Fruit fly (Drosophila melanogaster) whole organism, embryonic: ENCODE results near the gene CG43693.

ENCODE experiments used
- Atf-2 ChIP-seq: fragments of 200-800 bp; sonication (Bioruptor generic); optimal IDR thresholded peaks from 2 replicates; lab custom pipeline; 2016; ENCODE audit warnings: missing biosample characterization, missing genetic modification characterization
- Bgb ChIP-seq: fragments of 200-800 bp; sonication (Bioruptor generic); IDR thresholded peaks from 2 replicates; pipeline ENCODE4 v1.3.6; 2022; ENCODE audit warnings: missing biosample characterization, missing genetic modification characterization; ENCODE audit not compliant: partially characterized antibody
- CG10274 ChIP-seq: fragments of 200-800 bp; sonication (Bioruptor generic); optimal IDR thresholded peaks from 3 replicates; lab custom pipeline; 2017; ENCODE audit warnings: missing biosample characterization, mild to moderate bottlenecking, missing genetic modification characterization
- CG11504 ChIP-seq: fragments of 200-800 bp; sonication (Bioruptor generic); optimal IDR thresholded peaks from 3 replicates; lab custom pipeline; 2019; ENCODE audit warnings: missing biosample characterization, mild to moderate bottlenecking, missing genetic modification characterization, moderate library complexity
- CG1233 ChIP-seq: fragments of 200-800 bp; sonication (Bioruptor generic); optimal IDR thresholded peaks from 4 replicates; lab custom pipeline; 2018; ENCODE audit warnings: missing biosample characterization, mild to moderate bottlenecking, missing genetic modification characterization
- CG17612 ChIP-seq: fragments of 200-800 bp; sonication (Bioruptor generic); IDR thresholded peaks from 2 replicates; pipeline ENCODE4 v1.3.6; 2022; ENCODE audit warnings: missing biosample characterization, missing genetic modification characterization
- CG2199 ChIP-seq: fragments of 200-800 bp; sonication (Bioruptor generic); IDR thresholded peaks from 3 replicates; pipeline ENCODE4 v1.3.6; 2022; ENCODE audit warnings: missing biosample characterization, missing genetic modification characterization
- CG2678 ChIP-seq: fragments of 200-800 bp; sonication (Bioruptor generic); optimal IDR thresholded peaks from 3 replicates; lab custom pipeline; 2019; ENCODE audit warnings: missing biosample characterization, mild to moderate bottlenecking, missing genetic modification characterization, moderate library complexity
- CG31224 ChIP-seq: fragments of 200-800 bp; sonication (Bioruptor generic); IDR thresholded peaks from 2 replicates; pipeline ENCODE4 v1.3.6; 2022; ENCODE audit warnings: missing biosample characterization, missing genetic modification characterization
- CG33557 ChIP-seq: fragments of 200-800 bp; sonication (Bioruptor generic); optimal IDR thresholded peaks from 2 replicates; lab custom pipeline; 2019; ENCODE audit warnings: missing biosample characterization, mild to moderate bottlenecking, missing genetic modification characterization, moderate library complexity
- CG4360 ChIP-seq: fragments of 200-800 bp; sonication (Bioruptor generic); IDR thresholded peaks from 2 replicates; pipeline ENCODE4 v1.3.6; 2022; ENCODE audit warnings: missing biosample characterization, missing genetic modification characterization
- CG4854 ChIP-seq: fragments of 200-800 bp; sonication (Bioruptor generic); optimal IDR thresholded peaks from 2 replicates; lab custom pipeline; 2016; ENCODE audit warnings: missing biosample characterization, missing genetic modification characterization, inconsistent platforms
- CHES-1-like ChIP-seq: fragments of 200-800 bp; sonication (Bioruptor generic); optimal IDR thresholded peaks from 2 replicates; lab custom pipeline; 2016; ENCODE audit warnings: missing biosample characterization, missing genetic modification characterization
- CTCF ChIP-seq: fragments of 200-800 bp; sonication (Bioruptor generic); optimal IDR thresholded peaks from 2 replicates; lab custom pipeline; 2017; ENCODE audit warnings: missing biosample characterization, mild to moderate bottlenecking, missing genetic modification characterization, moderate library complexity
- D19A ChIP-seq: fragments of 200-800 bp; optimal IDR thresholded peaks from 3 replicates; lab custom pipeline; 2019; ENCODE audit warnings: missing biosample characterization, mild to moderate bottlenecking, missing genetic modification characterization, moderate library complexity
- Ets65A ChIP-seq: fragments of 200-800 bp; sonication (Bioruptor generic); peaks from one replicate; lab custom pipeline; 2016; ENCODE audit warnings: missing biosample characterization, missing genetic modification characterization
- Fer1 ChIP-seq: fragments of 200-800 bp; sonication (Bioruptor generic); optimal IDR thresholded peaks from 2 replicates; lab custom pipeline; 2017; ENCODE audit warnings: missing biosample characterization, mild to moderate bottlenecking, missing genetic modification characterization
- NC2α ChIP-seq: fragments of 200-800 bp; sonication (Bioruptor generic); optimal IDR thresholded peaks from 2 replicates; lab custom pipeline; 2016; ENCODE audit warnings: missing biosample characterization, missing genetic modification characterization
- Nf-YB ChIP-seq: fragments of 200-800 bp; sonication (Bioruptor generic); optimal IDR thresholded peaks from 3 replicates; lab custom pipeline; 2019; ENCODE audit warnings: missing biosample characterization, mild to moderate bottlenecking, missing genetic modification characterization, moderate library complexity
- Nf-YC ChIP-seq: fragments of 200-800 bp; optimal IDR thresholded peaks from 3 replicates; lab custom pipeline; 2019; ENCODE audit warnings: missing biosample characterization, mild to moderate bottlenecking, missing genetic modification characterization, moderate library complexity
- Scr ChIP-seq: fragments of 200-800 bp; sonication (Bioruptor generic); IDR thresholded peaks from 2 replicates; pipeline ENCODE4 v1.3.6; 2022; ENCODE audit warnings: missing biosample characterization, missing genetic modification characterization; ENCODE audit not compliant: partially characterized antibody
- Usf ChIP-seq: fragments of 200-800 bp; sonication (Bioruptor generic); optimal IDR thresholded peaks from 2 replicates; lab custom pipeline; 2017; ENCODE audit warnings: missing genotype, missing biosample characterization, missing genetic modification characterization
- amos ChIP-seq: fragments of 200-800 bp; sonication (Bioruptor generic); IDR thresholded peaks from 2 replicates; pipeline ENCODE4 v1.3.6; 2022; ENCODE audit warnings: missing biosample characterization, missing genetic modification characterization; ENCODE audit not compliant: partially characterized antibody
- chn ChIP-seq: fragments of 200-800 bp; sonication (Bioruptor generic); optimal IDR thresholded peaks from 2 replicates; lab custom pipeline; 2016; ENCODE audit warnings: missing biosample characterization, missing genetic modification characterization
- dmrt11E ChIP-seq: fragments of 200-800 bp; sonication (Bioruptor generic); optimal IDR thresholded peaks from 3 replicates; lab custom pipeline; 2018; ENCODE audit warnings: missing biosample characterization, mild to moderate bottlenecking, missing genetic modification characterization, moderate library complexity
- ewg ChIP-seq: fragments of 200-800 bp; sonication (Bioruptor generic); optimal IDR thresholded peaks from 3 replicates; lab custom pipeline; 2017; ENCODE audit warnings: mild to moderate bottlenecking, missing biosample characterization, missing genetic modification reagents, missing genetic modification characterization
- inv ChIP-seq: fragments of 200-800 bp; sonication (Bioruptor generic); IDR thresholded peaks from 2 replicates; pipeline ENCODE4 v1.3.6; 2022; ENCODE audit warnings: missing biosample characterization, missing genetic modification characterization; ENCODE audit not compliant: partially characterized antibody
- kni ChIP-seq: fragments of 200-800 bp; sonication (Bioruptor generic); optimal IDR thresholded peaks from 3 replicates; lab custom pipeline; 2017; ENCODE audit warnings: mild to moderate bottlenecking, missing biosample characterization, missing genetic modification reagents, missing genetic modification characterization
- nerfin-1 ChIP-seq: fragments of 200-800 bp; sonication (Bioruptor generic); optimal IDR thresholded peaks from 3 replicates; lab custom pipeline; 2019; ENCODE audit warnings: missing biosample characterization, mild to moderate bottlenecking, missing genetic modification characterization, moderate library complexity
- pan ChIP-seq, 4 experiments: fragments of >200 bp in 3 of 4; fragments of 200-800 bp in 1 of 4; sonication (Bioruptor generic) in 1 of 4; optimal IDR thresholded peaks in 3 of 4; IDR thresholded peaks in 1 of 4; 2 replicates each; pipeline versions ENCODE4 v1.3.6 to Lab custom; 2017 to 2022; ENCODE audit warnings: missing biosample characterization in 2 of 4, missing genetic modification characterization in 2 of 4, mixed read lengths in 1 of 4
- pita ChIP-seq: fragments of 200-800 bp; sonication (Bioruptor generic); optimal IDR thresholded peaks from 2 replicates; lab custom pipeline; 2017; ENCODE audit warnings: missing biosample characterization, mild to moderate bottlenecking, missing genetic modification characterization
- pros ChIP-seq: fragments of 200-800 bp; sonication (Bioruptor generic); optimal IDR thresholded peaks from 3 replicates; lab custom pipeline; 2019; ENCODE audit warnings: missing biosample characterization, mild to moderate bottlenecking, missing genetic modification characterization, moderate library complexity
- sens ChIP-seq: fragments of 200-800 bp; sonication (Bioruptor generic); peaks from one replicate; lab custom pipeline; 2016; ENCODE audit warnings: missing biosample characterization, missing genetic modification characterization
- seq ChIP-seq: fragments of 200-800 bp; sonication (Bioruptor generic); IDR thresholded peaks from 2 replicates; pipeline ENCODE4 v1.3.6; 2022; ENCODE audit warnings: missing biosample characterization, missing genetic modification characterization
- slbo ChIP-seq: fragments of 200-800 bp; sonication (Bioruptor generic); IDR thresholded peaks from 2 replicates; pipeline ENCODE4 v1.3.6; 2022; ENCODE audit warnings: missing biosample characterization, missing genetic modification characterization
- stwl ChIP-seq: fragments of 200-800 bp; sonication (Bioruptor generic); optimal IDR thresholded peaks from 3 replicates; lab custom pipeline; 2018; ENCODE audit warnings: missing biosample characterization, mild to moderate bottlenecking, missing genetic modification characterization, moderate library complexity
- vnd ChIP-seq: fragments of 200-800 bp; sonication (Bioruptor generic); IDR thresholded peaks from 3 replicates; pipeline ENCODE4 v1.3.6; 2022; ENCODE audit warnings: missing biosample characterization, missing genetic modification characterization; ENCODE audit not compliant: partially characterized antibody

CG43693 gene

dm6 chr3L:11045009-11045408, 6.2 kb downstream of the CG43693 start:
- TF ChIP-seq Ets65A (GFP tag; lab: Kevin White, UChicago) (peak; percentile 54), Fer1 (GFP tag; lab: Kevin White, UChicago) (no peak), Usf (GFP tag; lab: Kevin White, UChicago) (no peak), CG4360 (peak; percentile 96), pros (peak; percentile 83), nerfin-1 (tag; lab: Kevin White, UChicago) (peak; percentile 68), inv (GFP tag; lab: Robert Waterston, UW) (no peak), slbo (GFP tag; lab: Robert Waterston, UW) (no peak), CG1233 (GFP tag; lab: Kevin White, UChicago) (no peak), kni (GFP tag; lab: Kevin White, UChicago) (peak; percentile 64), chn (GFP tag; lab: Kevin White, UChicago) (peak; percentile 16), vnd (0 out of 3 replicates have a peak, but pooled peaks have one; percentile 24), pan (optimal IDR thresholded peaks at IDR 0.05; lab: Kevin White, UChicago) (no peak), pan (GFP tag; optimal IDR thresholded peaks at IDR 0.05 in 1 of 2, IDR thresholded peaks at IDR 0.05 in 1 of 2) (peak in 1 of 2 experiments; percentile 31), CG11504 (tag; lab: Kevin White, UChicago) (peak; percentile 3), CG2199 (peak; percentile 93; the same call in 2 of the 3 replicates), CG2678 (tag; lab: Kevin White, UChicago) (no peak), CG10274 (peak; percentile 97), CG33557 (GFP tag; lab: Kevin White, UChicago) (peak; percentile 16), D19A (tag; lab: Kevin White, UChicago) (peak; percentile 79), ewg (peak; percentile 40), Nf-YB (no peak), sens (GFP tag; lab: Kevin White, UChicago) (peak; percentile 12), CG31224 (GFP tag; lab: Robert Waterston, UW) (peak; percentile 30; the same call in 1 of the 2 replicates)

dm6 chr3L:11043650-11044049, 7.5 kb downstream of the CG43693 start:
- no peak for TF ChIP-seq CG17612 (GFP tag; lab: Robert Waterston, UW)
- no peak for TF ChIP-seq CG4854 (GFP tag; lab: Kevin White, UChicago)
- TF ChIP-seq dmrt11E (tag; lab: Kevin White, UChicago): no peak
- no peak for TF ChIP-seq Atf-2 (GFP tag; lab: Kevin White, UChicago)

- TF ChIP-seq stwl (tag; lab: Kevin White, UChicago): peak; percentile 12
- TF ChIP-seq CG4360: no peak
- no peak for TF ChIP-seq seq (GFP tag; lab: Robert Waterston, UW)
- no peak for TF ChIP-seq Nf-YC (tag; lab: Kevin White, UChicago)
- TF ChIP-seq Scr (GFP tag; lab: Robert Waterston, UW): 0 out of 2 replicates have a peak, but pooled peaks have one; percentile 7
- no peak for TF ChIP-seq NC2α (GFP tag; lab: Kevin White, UChicago)
- TF ChIP-seq D19A (tag; lab: Kevin White, UChicago): no peak
- no peak for TF ChIP-seq Bgb
- TF ChIP-seq amos (GFP tag; lab: Robert Waterston, UW): peak; percentile 36; the same call in 1 of the 2 replicates
- peak; percentile 9 for TF ChIP-seq pita (GFP tag; lab: Kevin White, UChicago)
- TF ChIP-seq CHES-1-like (GFP tag; lab: Kevin White, UChicago): no peak
- peak; percentile 93 for TF ChIP-seq CTCF (GFP tag; lab: Kevin White, UChicago)
Measured at dm6 chr3L:11041193-11041592, 10.0 kb downstream of the CG43693 start.
